Worm (Caenorhabditis elegans) whole organism, L1 larva: ENCODE data around the gene clik-2.

Experiments
- C34B4.2 ChIP-seq: sonication (generic microtip); optimal IDR thresholded peaks from 2 replicates; lab custom pipeline; 2017; ENCODE audit warnings: mild to moderate bottlenecking, missing genetic modification characterization, missing compliant biosample characterization
- Y116A8C.19 ChIP-seq: sonication (generic microtip); optimal IDR thresholded peaks from 2 replicates; lab custom pipeline; 2016; ENCODE audit warnings: missing compliant biosample characterization, missing genetic modification characterization, borderline replicate concordance
- aha-1 ChIP-seq: fragments of 150-350 bp; optimal IDR thresholded peaks from 2 replicates; lab custom pipeline; 2014; ENCODE audit warnings: missing biosample characterization, missing genetic modification characterization
- ceh-63 ChIP-seq: fragments of 200-800 bp; sonication (Bioruptor generic); optimal IDR thresholded peaks from 2 replicates; lab custom pipeline; 2018; ENCODE audit warnings: mild to moderate bottlenecking, missing genetic modification characterization, missing compliant biosample characterization
- ceh-82 ChIP-seq, 3 experiments: fragments of 150-350 bp in 1 of 3; sonication (generic microtip) in 2 of 3; optimal IDR thresholded peaks; 2 replicates each; lab custom pipeline; 2014 to 2017; ENCODE audit warnings: missing biosample characterization in 3 of 3, missing genetic modification characterization in 3 of 3
- dpl-1 ChIP-seq, 3 experiments: fragments of 150-350 bp in 2 of 3; sonication (generic microtip) in 1 of 3; optimal IDR thresholded peaks; 2 replicates each; lab custom pipeline; 2014 to 2017; ENCODE audit warnings: missing biosample characterization in 3 of 3, missing genetic modification characterization in 3 of 3, missing genetic modification reagents in 3 of 3
- efl-1 ChIP-seq, 4 experiments: fragments of 150-350 bp; optimal IDR thresholded peaks in 3 of 4; peaks in 1 of 4; 1 replicate in 1 of 4; 2 replicates in 3 of 4; lab custom pipeline; 2014; ENCODE audit warnings: missing biosample characterization in 2 of 4, missing genetic modification characterization in 2 of 4, missing genetic modification reagents in 2 of 4
- egl-13 ChIP-seq: sonication (generic microtip); optimal IDR thresholded peaks from 2 replicates; lab custom pipeline; 2016; ENCODE audit warnings: missing genotype, missing genetic modification reagents, missing genetic modification characterization, missing compliant biosample characterization
- elt-2 ChIP-seq: sonication (generic microtip); optimal IDR thresholded peaks from 2 replicates; lab custom pipeline; 2016; ENCODE audit warnings: missing genetic modification characterization, mild to moderate bottlenecking, inconsistent platforms, missing compliant biosample characterization, missing genetic modification reagents
- fkh-10 ChIP-seq: sonication (generic microtip); optimal IDR thresholded peaks from 2 replicates; lab custom pipeline; 2017; ENCODE audit warnings: missing biosample characterization, missing genetic modification reagents, missing genetic modification characterization
- fkh-8 ChIP-seq: sonication (generic microtip); optimal IDR thresholded peaks from 2 replicates; lab custom pipeline; 2016; ENCODE audit warnings: mild to moderate bottlenecking, missing genetic modification characterization, missing compliant biosample characterization
- fos-1 ChIP-seq: fragments of 150-350 bp; optimal IDR thresholded peaks from 2 replicates; lab custom pipeline; 2014; ENCODE audit warnings: missing biosample characterization, missing genetic modification characterization
- hlh-4 ChIP-seq: sonication (generic microtip); optimal IDR thresholded peaks from 2 replicates; lab custom pipeline; 2016; ENCODE audit warnings: mild to moderate bottlenecking, missing genetic modification characterization, missing compliant biosample characterization
- hpl-2 ChIP-seq: fragments of 150-350 bp; optimal IDR thresholded peaks from 2 replicates; lab custom pipeline; 2014; ENCODE audit warnings: missing biosample characterization, missing genetic modification reagents, missing genetic modification characterization
- jun-1 ChIP-seq: fragments of 150-350 bp; optimal IDR thresholded peaks from 2 replicates; lab custom pipeline; 2014; ENCODE audit warnings: missing biosample characterization, missing genetic modification reagents, missing genetic modification characterization
- lin-13 ChIP-seq: fragments of 150-350 bp; optimal IDR thresholded peaks from 2 replicates; lab custom pipeline; 2014; ENCODE audit warnings: missing biosample characterization, missing genetic modification reagents, missing genetic modification characterization
- lin-14 ChIP-seq: fragments of 200-800 bp; sonication (Bioruptor generic); optimal IDR thresholded peaks from 2 replicates; lab custom pipeline; 2018; ENCODE audit warnings: mild to moderate bottlenecking, missing genetic modification characterization, moderate library complexity, missing compliant biosample characterization
- lin-39 ChIP-seq: fragments of 150-350 bp; optimal IDR thresholded peaks from 2 replicates; lab custom pipeline; 2014; ENCODE audit warnings: missing biosample characterization, missing genetic modification reagents, missing genetic modification characterization
- mab-9 ChIP-seq: fragments of 200-800 bp; sonication (Bioruptor generic); IDR thresholded peaks from 2 replicates; pipeline ENCODE4 v1.3.6; 2022; ENCODE audit warnings: missing genetic modification reagents, missing genetic modification characterization, missing compliant biosample characterization
- mef-2 ChIP-seq: fragments of 150-350 bp; optimal IDR thresholded peaks from 2 replicates; lab custom pipeline; 2014; ENCODE audit warnings: missing biosample characterization, missing genetic modification characterization
- nhr-28 ChIP-seq: fragments of 150-350 bp; optimal IDR thresholded peaks from 2 replicates; lab custom pipeline; 2014; ENCODE audit warnings: missing biosample characterization, missing genetic modification characterization
- nhr-47 ChIP-seq: sonication (generic microtip); optimal IDR thresholded peaks from 2 replicates; lab custom pipeline; 2016; ENCODE audit warnings: mild to moderate bottlenecking, missing genetic modification characterization, moderate library complexity, missing compliant biosample characterization
- nhr-71 ChIP-seq: sonication (generic microtip); optimal IDR thresholded peaks from 2 replicates; lab custom pipeline; 2016; ENCODE audit warnings: mild to moderate bottlenecking, missing genetic modification characterization, moderate library complexity, missing compliant biosample characterization
- nhr-76 ChIP-seq: sonication (generic microtip); optimal IDR thresholded peaks from 2 replicates; lab custom pipeline; 2017; ENCODE audit warnings: missing biosample characterization, missing genetic modification characterization
- nhr-77 ChIP-seq: fragments of 150-350 bp; optimal IDR thresholded peaks from 2 replicates; lab custom pipeline; 2014; ENCODE audit warnings: missing biosample characterization, missing genetic modification characterization
- nhr-90 ChIP-seq: sonication (generic microtip); optimal IDR thresholded peaks from 2 replicates; lab custom pipeline; 2016; ENCODE audit warnings: mild to moderate bottlenecking, missing genetic modification characterization, missing compliant biosample characterization; ENCODE audit not compliant: poor library complexity
- pax-3 ChIP-seq: fragments of 200-800 bp; sonication (Bioruptor generic); optimal IDR thresholded peaks from 2 replicates; lab custom pipeline; 2018; ENCODE audit warnings: mild to moderate bottlenecking, missing genetic modification characterization, moderate library complexity, missing compliant biosample characterization
- pqm-1 ChIP-seq: sonication (generic microtip); optimal IDR thresholded peaks from 3 replicates; lab custom pipeline; 2017; ENCODE audit warnings: missing biosample characterization, missing genetic modification characterization
- snpc-4 ChIP-seq: fragments of 150-350 bp; optimal IDR thresholded peaks from 2 replicates; lab custom pipeline; 2014; ENCODE audit warnings: missing biosample characterization, missing genetic modification characterization
- sptf-1 ChIP-seq: fragments of 150-350 bp; optimal IDR thresholded peaks from 2 replicates; lab custom pipeline; 2014; ENCODE audit warnings: missing biosample characterization, missing genetic modification characterization
- unc-86 ChIP-seq: sonication (generic microtip); optimal IDR thresholded peaks from 2 replicates; lab custom pipeline; 2016; ENCODE audit warnings: missing genetic modification characterization, missing compliant biosample characterization
- unc-98 ChIP-seq: fragments of 200-800 bp; sonication (Bioruptor generic); IDR thresholded peaks from 2 replicates; pipeline ENCODE4 v1.3.6; 2022; ENCODE audit warnings: missing genetic modification characterization, missing compliant biosample characterization
- vab-15 ChIP-seq: sonication (generic microtip); optimal IDR thresholded peaks from 2 replicates; lab custom pipeline; 2017; ENCODE audit warnings: missing genotype, mild to moderate bottlenecking, missing genetic modification characterization, missing compliant biosample characterization
- ztf-4 ChIP-seq: fragments of 150-350 bp; optimal IDR thresholded peaks from 2 replicates; lab custom pipeline; 2014; ENCODE audit warnings: missing biosample characterization, missing genetic modification characterization

The clik-2 gene

DNA sequence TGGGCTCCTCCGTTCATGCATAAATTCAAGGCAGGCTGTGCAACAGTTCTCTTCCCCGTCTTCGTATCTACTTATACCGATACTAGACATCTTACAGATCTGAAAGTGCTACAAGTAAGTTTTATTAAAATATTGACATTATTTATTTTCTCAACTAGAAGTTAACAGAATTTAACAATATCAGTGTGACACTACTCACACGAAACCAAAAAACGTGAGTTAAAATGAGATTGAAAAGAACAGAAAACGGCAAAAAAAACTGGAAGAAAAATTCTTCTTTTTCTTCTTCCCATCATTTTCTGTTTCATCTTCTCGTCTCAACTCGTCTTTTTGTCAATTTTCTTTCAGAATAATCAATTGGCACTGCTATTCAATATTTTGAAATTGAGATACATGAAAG, 32.1 kb downstream of the clik-2 start, which contains the start of gene F27D9.12:
Gene F27D9.12 (minus strand): TSS at position 101 of the 400 bp plus-strand sequence.
- TF ChIP-seq pax-3 (tag; lab: Kevin White, UChicago) (no peak), dpl-1 (GFP tag; optimal IDR thresholded peaks at IDR 0.05; lab: Kevin White, UChicago) (no peak), nhr-71 (tag; lab: Kevin White, UChicago) (no peak), pqm-1 (tag; lab: Kevin White, UChicago) (no peak), mef-2 (tag; lab: Kevin White, UChicago) (no peak), lin-39 (tag; lab: Kevin White, UChicago) (no peak), ztf-4 (tag; lab: Kevin White, UChicago) (no peak), nhr-28 (tag; lab: Kevin White, UChicago) (no peak), hlh-4 (tag; lab: Kevin White, UChicago) (no peak), nhr-76 (tag; lab: Kevin White, UChicago) (no peak), fkh-10 (GFP tag; lab: Kevin White, UChicago) (no peak), sptf-1 (no peak), nhr-90 (tag; lab: Kevin White, UChicago) (no peak), unc-98 (GFP tag; lab: Robert Waterston, UW) (no peak), fos-1 (tag; lab: Kevin White, UChicago) (no peak)

DNA sequence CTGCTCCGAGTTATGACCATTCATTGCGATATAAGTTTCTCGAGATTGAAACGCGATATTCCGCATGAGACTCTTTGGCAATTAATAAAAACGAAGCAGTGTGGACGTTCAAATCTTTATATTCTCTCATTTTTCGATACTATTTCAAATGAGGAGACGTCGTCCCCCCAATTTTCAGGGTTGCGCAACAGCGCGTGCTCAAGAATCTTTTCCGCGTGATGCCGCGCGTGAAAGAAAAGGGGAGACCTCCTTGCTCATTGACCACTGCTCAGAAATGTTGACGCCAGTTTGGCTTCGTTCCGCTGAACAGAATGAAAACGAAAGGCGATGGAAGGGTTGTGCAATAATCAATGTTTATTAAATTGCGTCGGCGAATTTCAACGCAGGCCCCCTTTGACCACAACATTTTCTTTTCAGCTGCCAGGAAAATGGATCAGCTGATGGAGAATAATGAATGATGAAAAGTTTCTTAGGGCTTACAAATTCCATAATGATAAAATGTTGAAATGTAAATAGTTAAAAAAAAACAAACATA, 33.5 kb downstream of the clik-2 start:
- TF ChIP-seq elt-2 (tag; lab: Kevin White, UChicago), result no peak
- no peak for TF ChIP-seq egl-13
- no peak for TF ChIP-seq ceh-63 (GFP tag; lab: Kevin White, UChicago)
- no peak for TF ChIP-seq hpl-2 (GFP tag; lab: Kevin White, UChicago)

DNA sequence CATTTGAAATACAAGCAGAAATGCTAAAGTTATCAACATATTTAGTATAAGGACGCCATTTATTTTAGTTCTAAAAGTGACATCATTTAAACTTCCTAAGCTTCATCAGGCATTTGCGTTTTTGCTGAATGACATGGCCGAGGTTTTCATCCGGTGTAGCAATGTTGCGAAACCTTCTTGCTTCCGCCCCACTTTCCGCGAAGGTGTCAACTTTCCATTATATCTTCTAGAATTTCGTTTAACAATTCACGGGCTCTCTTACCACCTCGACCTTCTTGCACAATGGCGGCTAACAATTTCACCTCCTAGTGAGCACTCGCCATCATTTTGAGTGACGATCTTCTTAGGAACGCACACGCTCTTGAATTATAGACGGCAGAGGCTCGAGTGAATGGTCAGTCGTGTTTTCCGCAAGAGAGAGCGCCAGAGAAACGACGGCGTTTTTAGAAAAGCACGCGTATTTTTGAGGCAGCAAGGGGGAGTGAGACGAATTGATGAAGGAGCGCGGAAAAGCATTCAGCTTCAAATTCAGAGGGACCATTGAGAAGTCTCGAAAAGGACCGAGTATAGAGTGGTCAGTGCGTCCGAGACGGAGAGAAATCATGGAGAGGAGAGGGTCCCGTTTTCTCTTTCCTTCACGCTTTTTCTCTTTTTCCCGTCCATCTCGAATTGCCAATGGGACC, 35.2 kb downstream of the clik-2 start:
- TF ChIP-seq vab-15 (no peak), lin-14 (peak; percentile 74), lin-13 (no peak), nhr-47 (tag; lab: Kevin White, UChicago) (peak; percentile 21), fkh-8 (tag; lab: Kevin White, UChicago) (peak; percentile 20), unc-86 (tag; lab: Kevin White, UChicago) (peak; percentile 36), jun-1 (no peak), egl-13 (peak; percentile 25), fkh-10 (GFP tag; lab: Kevin White, UChicago) (peak; percentile 56), ceh-82 (tag; optimal IDR thresholded peaks at IDR 0.05; lab: Kevin White, UChicago) (peak in 1 of 3 experiments; percentile 25), nhr-71 (tag; lab: Kevin White, UChicago) (peak; percentile 40)

DNA sequence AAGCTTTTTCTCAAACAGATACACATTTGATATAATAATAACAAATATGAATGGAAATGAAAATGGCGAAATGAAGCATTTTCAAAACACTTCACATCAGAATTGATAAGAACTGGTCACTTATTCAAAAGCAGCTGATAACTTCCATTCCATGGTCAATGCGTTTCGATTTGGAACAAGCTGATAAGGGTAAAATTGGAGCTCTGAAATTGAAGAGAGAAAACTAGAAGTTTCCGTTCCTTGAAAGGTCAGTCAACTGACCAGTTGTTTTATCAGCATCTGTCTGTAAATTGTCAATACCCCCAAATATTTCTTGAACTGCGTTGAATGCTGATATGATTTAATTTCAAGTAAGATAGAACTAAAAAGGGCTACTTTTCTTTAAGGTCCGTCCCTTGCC, 36.7 kb downstream of the clik-2 start:
- TF ChIP-seq aha-1 (tag; lab: Kevin White, UChicago) (no peak), Y116A8C.19 (tag; lab: Kevin White, UChicago) (no peak), snpc-4 (tag; lab: Kevin White, UChicago) (no peak), C34B4.2 (tag; lab: Kevin White, UChicago) (no peak), efl-1 (optimal IDR thresholded peaks at IDR 0.05; lab: Kevin White, UChicago) (no peak), efl-1 (GFP tag; optimal IDR thresholded peaks at IDR 0.05 in 1 of 2; lab: Kevin White, UChicago) (no peak), nhr-77 (tag; lab: Kevin White, UChicago) (no peak), mab-9 (GFP tag; lab: Robert Waterston, UW) (no peak)
